Fruit fly (Drosophila melanogaster): ENCODE results near the gene CG4730.

The CG4730 gene

dm6 chr3R:25678489-25679082 is at the start of gene CG4730, which contains the start of gene CG5039:
TSS of gene CG4730 (minus strand) at chr3R:25678682.
TSS of gene CG5039 (plus strand) at chr3R:25678683.
- TF ChIP-seq Dif (GFP tag; optimal IDR thresholded peaks at IDR 0.05; ENCODE audit: partially characterized antibody) (no peak), CrebA (GFP tag; optimal IDR thresholded peaks at IDR 0.05; ENCODE audit: borderline replicate concordance) (no peak), OdsH (GFP tag; optimal IDR thresholded peaks at IDR 0.05) (peak; percentile 2), pan (optimal IDR thresholded peaks at IDR 0.05) (no peak), psq (GFP tag; optimal IDR thresholded peaks at IDR 0.05) (no peak), Rel (GFP tag; optimal IDR thresholded peaks at IDR 0.05) (no peak), Rel (tag; optimal IDR thresholded peaks at IDR 0.05) (peak; percentile 99)

DNA sequence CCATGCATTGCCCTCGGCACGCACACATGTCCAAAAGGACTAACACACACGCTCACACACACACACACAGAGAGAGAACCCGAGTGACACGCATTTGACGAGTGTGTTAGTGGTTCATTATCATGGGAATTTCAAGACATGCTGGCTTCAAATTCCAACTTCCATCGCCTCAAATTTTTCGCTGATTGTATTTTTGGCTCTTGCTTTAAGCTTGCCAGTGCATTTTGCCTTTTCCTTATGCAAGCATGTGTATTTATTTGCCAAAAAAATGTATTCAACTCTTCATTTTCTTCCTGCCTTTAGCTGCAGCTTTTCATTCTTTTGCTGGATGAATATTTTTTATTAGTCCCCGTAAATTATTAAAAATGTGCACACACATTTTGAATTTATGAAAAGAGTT is 45.3 kb upstream of the CG4730 start:
- TF ChIP-seq Abd-B (GFP tag; optimal IDR thresholded peaks at IDR 0.05) (no peak), dsf (GFP tag; optimal IDR thresholded peaks at IDR 0.05; ENCODE audit: borderline replicate concordance) (no peak), ey (GFP tag; optimal IDR thresholded peaks at IDR 0.05) (no peak), br (GFP tag; optimal IDR thresholded peaks at IDR 0.05) (no peak), lola (GFP tag; optimal IDR thresholded peaks at IDR 0.05) (no peak), dmrt93B (GFP tag; optimal IDR thresholded peaks at IDR 0.05) (no peak), sv (GFP tag; optimal IDR thresholded peaks at IDR 0.05) (no peak), Dfd (GFP tag; optimal IDR thresholded peaks at IDR 0.05) (no peak), GATAd (GFP tag; optimal IDR thresholded peaks at IDR 0.05) (no peak), pan (optimal IDR thresholded peaks at IDR 0.05) (no peak), h (GFP tag; optimal IDR thresholded peaks at IDR 0.05) (no peak), rgr (GFP tag; optimal IDR thresholded peaks at IDR 0.05) (no peak), woc (GFP tag; optimal IDR thresholded peaks at IDR 0.05) (no peak), fru (GFP tag; optimal IDR thresholded peaks at IDR 0.05) (no peak), psq (GFP tag; optimal IDR thresholded peaks at IDR 0.05) (no peak), N (GFP tag; optimal IDR thresholded peaks at IDR 0.05) (no peak), tai (GFP tag; optimal IDR thresholded peaks at IDR 0.05) (no peak)

DNA sequence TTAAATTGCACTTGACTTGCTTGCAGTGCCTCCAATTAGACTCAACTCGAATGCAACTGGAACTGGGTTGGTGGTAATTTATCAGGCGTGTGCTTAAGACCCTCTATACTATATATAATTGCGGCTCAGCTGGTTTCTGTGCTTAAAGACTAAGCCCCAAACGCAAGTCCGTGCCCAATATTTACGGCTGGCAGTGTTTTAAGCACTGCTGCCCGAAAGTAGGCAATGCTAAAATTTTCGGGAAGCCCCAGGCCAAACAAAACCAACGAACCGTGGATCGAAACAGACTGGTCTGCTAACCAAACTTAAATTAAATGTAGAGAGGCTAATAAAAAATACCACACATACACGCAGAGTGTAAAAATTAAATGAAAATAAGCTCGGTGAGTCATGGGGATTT is 42.5 kb upstream of the CG4730 start:
- TF ChIP-seq sage (GFP tag; optimal IDR thresholded peaks at IDR 0.05), result no peak
- TF ChIP-seq br (GFP tag; optimal IDR thresholded peaks at IDR 0.05), result no peak
- no peak for TF ChIP-seq Sp1 (GFP tag; optimal IDR thresholded peaks at IDR 0.05)
- no peak for TF ChIP-seq lola (GFP tag; optimal IDR thresholded peaks at IDR 0.05)
- TF ChIP-seq GATAd (GFP tag; optimal IDR thresholded peaks at IDR 0.05), result no peak
- no peak for TF ChIP-seq Jra (GFP tag; optimal IDR thresholded peaks at IDR 0.05)
- no peak for TF ChIP-seq dsf (GFP tag; optimal IDR thresholded peaks at IDR 0.05; ENCODE audit: borderline replicate concordance)
- TF ChIP-seq usp (GFP tag; optimal IDR thresholded peaks at IDR 0.05), result no peak
- TF ChIP-seq Dif (GFP tag; optimal IDR thresholded peaks at IDR 0.05; ENCODE audit: partially characterized antibody), result no peak
- no peak for TF ChIP-seq sv (GFP tag; optimal IDR thresholded peaks at IDR 0.05)
- no peak for TF ChIP-seq pan (optimal IDR thresholded peaks at IDR 0.05)
- no peak for TF ChIP-seq CG32264 (GFP tag; optimal IDR thresholded peaks at IDR 0.05)
- TF ChIP-seq tai (GFP tag; optimal IDR thresholded peaks at IDR 0.05), result no peak
- no peak for TF ChIP-seq h (GFP tag; optimal IDR thresholded peaks at IDR 0.05)
- TF ChIP-seq brk (GFP tag; optimal IDR thresholded peaks at IDR 0.05), result no peak
- TF ChIP-seq Dfd (GFP tag; optimal IDR thresholded peaks at IDR 0.05), result no peak
- no peak for TF ChIP-seq dmrt93B (GFP tag; optimal IDR thresholded peaks at IDR 0.05)

DNA sequence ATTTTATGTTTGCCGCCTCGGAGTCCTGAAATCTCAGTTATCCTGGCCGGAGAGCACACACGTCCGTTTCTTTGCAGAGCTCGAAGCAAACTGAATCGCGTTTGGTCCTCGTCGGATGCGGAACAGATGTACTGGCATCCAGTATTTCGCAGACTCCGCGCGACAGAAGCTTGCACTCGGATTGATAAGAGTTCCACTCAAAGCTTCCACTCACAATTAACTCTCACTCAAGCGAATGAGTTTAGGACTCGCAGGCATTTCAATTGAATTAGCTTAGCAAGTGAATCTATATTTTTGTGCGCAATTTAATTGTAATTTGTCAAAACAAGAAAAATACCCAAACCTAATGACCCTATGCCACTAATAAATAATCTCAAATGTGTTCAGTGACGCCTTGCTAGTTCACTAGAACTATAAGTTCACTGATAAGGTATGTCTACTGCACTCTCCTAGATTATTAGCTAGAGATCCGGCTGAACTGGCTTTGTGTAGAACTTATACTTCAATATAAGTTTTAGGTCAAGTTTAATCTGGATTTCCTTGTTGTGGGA is 41.6 kb upstream of the CG4730 start:
- TF ChIP-seq ey (GFP tag; optimal IDR thresholded peaks at IDR 0.05) (no peak), Dfd (GFP tag; optimal IDR thresholded peaks at IDR 0.05) (no peak), Hnf4 (GFP tag; optimal IDR thresholded peaks at IDR 0.05) (no peak), foxo (GFP tag; optimal IDR thresholded peaks at IDR 0.05) (no peak), OdsH (GFP tag; optimal IDR thresholded peaks at IDR 0.05) (no peak), Hr78 (GFP tag; optimal IDR thresholded peaks at IDR 0.05) (no peak), CG9705 (GFP tag; optimal IDR thresholded peaks at IDR 0.05) (no peak), HLH106 (tag; optimal IDR thresholded peaks at IDR 0.05) (no peak), psq (GFP tag; optimal IDR thresholded peaks at IDR 0.05) (no peak), dsf (GFP tag; optimal IDR thresholded peaks at IDR 0.05; ENCODE audit: borderline replicate concordance) (no peak), GATAd (GFP tag; optimal IDR thresholded peaks at IDR 0.05) (no peak), dl (GFP tag; optimal IDR thresholded peaks at IDR 0.05; ENCODE audit: insufficient read depth in 1 of 2, partially characterized antibody in 2 of 2) (no peak), sv (GFP tag; optimal IDR thresholded peaks at IDR 0.05) (no peak), Myc (optimal IDR thresholded peaks at IDR 0.05) (no peak), Dif (GFP tag; optimal IDR thresholded peaks at IDR 0.05; ENCODE audit: partially characterized antibody) (no peak), CrebA (GFP tag; optimal IDR thresholded peaks at IDR 0.05; ENCODE audit: borderline replicate concordance) (no peak)
